Worm (Caenorhabditis elegans) whole organism, L2 larva: ENCODE data around the gene C02B8.6.

Experiments
- C34F6.9 ChIP-seq: fragments of 150-350 bp; optimal IDR thresholded peaks from 2 replicates; lab custom pipeline; 2014; ENCODE audit warnings: missing biosample characterization, missing genetic modification characterization
- F13H6.1 ChIP-seq: sonication (generic microtip); optimal IDR thresholded peaks from 2 replicates; lab custom pipeline; 2016; ENCODE audit warnings: missing genetic modification characterization, missing compliant biosample characterization
- R02D3.7 ChIP-seq: fragments of 150-350 bp; optimal IDR thresholded peaks from 2 replicates; lab custom pipeline; 2014; ENCODE audit warnings: missing biosample characterization, missing genetic modification characterization
- Y55F3AM.14 ChIP-seq: fragments of 200-800 bp; sonication (Bioruptor generic); optimal IDR thresholded peaks from 2 replicates; lab custom pipeline; 2018; ENCODE audit warnings: mild to moderate bottlenecking, missing genetic modification characterization, missing compliant biosample characterization
- ZK546.5 ChIP-seq: sonication (generic microtip); optimal IDR thresholded peaks from 2 replicates; lab custom pipeline; 2017; ENCODE audit warnings: missing biosample characterization, missing genetic modification characterization
- alr-1 ChIP-seq: fragments of 150-350 bp; optimal IDR thresholded peaks from 2 replicates; lab custom pipeline; 2014; ENCODE audit warnings: missing biosample characterization, missing genetic modification characterization
- aly-2 ChIP-seq: fragments of 150-350 bp; optimal IDR thresholded peaks from 2 replicates; lab custom pipeline; 2014; ENCODE audit warnings: missing biosample characterization, missing genetic modification characterization
- ama-1 ChIP-seq: fragments of 150-350 bp; optimal IDR thresholded peaks from 2 replicates; lab custom pipeline; 2018; ENCODE audit warnings: inconsistent platforms
- blmp-1 ChIP-seq: sonication (generic microtip); optimal IDR thresholded peaks from 2 replicates; lab custom pipeline; 2017; ENCODE audit warnings: missing genetic modification characterization, mild to moderate bottlenecking, missing compliant biosample characterization, antibody characterized with exemption, moderate library complexity; ENCODE audit not compliant: insufficient read depth
- ceh-16 ChIP-seq: fragments of 150-350 bp; optimal IDR thresholded peaks from 2 replicates; lab custom pipeline; 2014; ENCODE audit warnings: missing biosample characterization, missing genetic modification characterization
- ceh-82 ChIP-seq: fragments of 150-350 bp; optimal IDR thresholded peaks from 2 replicates; lab custom pipeline; 2014; ENCODE audit warnings: missing biosample characterization, missing genetic modification characterization
- crh-2 ChIP-seq: sonication (generic microtip); optimal IDR thresholded peaks from 2 replicates; lab custom pipeline; 2017; ENCODE audit warnings: missing biosample characterization, missing genetic modification characterization
- dmd-4 ChIP-seq: sonication (generic microtip); optimal IDR thresholded peaks from 2 replicates; lab custom pipeline; 2017; ENCODE audit warnings: missing biosample characterization, missing genetic modification characterization
- egl-27 ChIP-seq: sonication (generic microtip); optimal IDR thresholded peaks from 3 replicates; lab custom pipeline; 2017; ENCODE audit warnings: missing biosample characterization, missing genetic modification reagents, missing genetic modification characterization
- elt-1 ChIP-seq: fragments of 150-350 bp; optimal IDR thresholded peaks from 2 replicates; lab custom pipeline; 2014; ENCODE audit warnings: missing biosample characterization, missing genetic modification characterization
- elt-3 ChIP-seq: sonication (generic microtip); optimal IDR thresholded peaks from 2 replicates; lab custom pipeline; 2017; ENCODE audit warnings: missing biosample characterization, missing genetic modification characterization
- fos-1 ChIP-seq: fragments of 150-350 bp; optimal IDR thresholded peaks from 2 replicates; lab custom pipeline; 2014; ENCODE audit warnings: missing biosample characterization, missing genetic modification characterization
- gmeb-1 ChIP-seq: fragments of 150-350 bp; optimal IDR thresholded peaks from 2 replicates; lab custom pipeline; 2014; ENCODE audit warnings: missing biosample characterization, missing genetic modification characterization
- lin-11 ChIP-seq: fragments of 150-350 bp; sonication (generic microtip); optimal IDR thresholded peaks from 2 replicates; lab custom pipeline; 2014; ENCODE audit warnings: missing biosample characterization, missing genetic modification characterization, inconsistent platforms, mixed read lengths
- lin-13 ChIP-seq: fragments of 150-350 bp; optimal IDR thresholded peaks from 2 replicates; lab custom pipeline; 2014; ENCODE audit warnings: missing biosample characterization, missing genetic modification reagents, missing genetic modification characterization
- lin-39 ChIP-seq: fragments of 150-350 bp; optimal IDR thresholded peaks from 2 replicates; lab custom pipeline; 2014; ENCODE audit warnings: missing biosample characterization, missing genetic modification reagents, missing genetic modification characterization
- lsy-2 ChIP-seq, 2 experiments: fragments of 150-350 bp in 1 of 2; sonication (generic microtip) in 1 of 2; optimal IDR thresholded peaks; 2 replicates each; lab custom pipeline; 2014 to 2017; ENCODE audit warnings: missing biosample characterization in 2 of 2, missing genetic modification characterization in 2 of 2
- mab-5 ChIP-seq: fragments of 150-350 bp; optimal IDR thresholded peaks from 2 replicates; lab custom pipeline; 2014; ENCODE audit warnings: missing biosample characterization, missing genetic modification characterization
- mbf-1 ChIP-seq: sonication (generic microtip); optimal IDR thresholded peaks from 2 replicates; lab custom pipeline; 2017; ENCODE audit warnings: missing biosample characterization, missing genetic modification characterization
- mdl-1 ChIP-seq, 2 experiments: fragments of 150-350 bp in 1 of 2; sonication (generic microtip) in 1 of 2; optimal IDR thresholded peaks; 2 replicates each; lab custom pipeline; 2017; ENCODE audit warnings: missing biosample characterization in 2 of 2, missing genetic modification characterization in 2 of 2
- nhr-10 ChIP-seq: sonication (generic microtip); optimal IDR thresholded peaks from 2 replicates; lab custom pipeline; 2017; ENCODE audit warnings: missing biosample characterization, missing genetic modification characterization
- nhr-11 ChIP-seq: fragments of 150-350 bp; optimal IDR thresholded peaks from 2 replicates; lab custom pipeline; 2014; ENCODE audit warnings: missing biosample characterization, missing genetic modification characterization
- nhr-12 ChIP-seq: fragments of 150-350 bp; optimal IDR thresholded peaks from 2 replicates; lab custom pipeline; 2014; ENCODE audit warnings: missing biosample characterization, missing genetic modification characterization
- nhr-129 ChIP-seq: fragments of 150-350 bp; optimal IDR thresholded peaks from 2 replicates; lab custom pipeline; 2014; ENCODE audit warnings: missing biosample characterization, missing genetic modification characterization
- nhr-21 ChIP-seq: fragments of 150-350 bp; optimal IDR thresholded peaks from 2 replicates; lab custom pipeline; 2014; ENCODE audit warnings: missing biosample characterization, missing genetic modification characterization
- nhr-23 ChIP-seq: fragments of 150-350 bp; optimal IDR thresholded peaks from 2 replicates; lab custom pipeline; 2014; ENCODE audit warnings: missing biosample characterization, missing genetic modification reagents, missing genetic modification characterization
- nhr-237 ChIP-seq: fragments of 150-350 bp; optimal IDR thresholded peaks from 2 replicates; lab custom pipeline; 2014; ENCODE audit warnings: missing biosample characterization, missing genetic modification characterization
- nhr-25 ChIP-seq: fragments of 150-350 bp; sonication (generic microtip); optimal IDR thresholded peaks from 3 replicates; lab custom pipeline; 2014; ENCODE audit warnings: missing biosample characterization, missing genetic modification characterization
- nhr-6 ChIP-seq: fragments of 150-350 bp; optimal IDR thresholded peaks from 2 replicates; lab custom pipeline; 2014; ENCODE audit warnings: missing biosample characterization, missing genetic modification characterization
- nhr-77 ChIP-seq: fragments of 150-350 bp; optimal IDR thresholded peaks from 2 replicates; lab custom pipeline; 2014; ENCODE audit warnings: missing biosample characterization, missing genetic modification characterization
- peb-1 ChIP-seq: fragments of 150-350 bp; optimal IDR thresholded peaks from 2 replicates; lab custom pipeline; 2014; ENCODE audit warnings: missing biosample characterization, missing genetic modification characterization
- sem-4 ChIP-seq: fragments of 150-350 bp; optimal IDR thresholded peaks from 2 replicates; lab custom pipeline; 2014; ENCODE audit warnings: missing biosample characterization, missing genetic modification reagents, missing genetic modification characterization
- skn-1 ChIP-seq: sonication (generic microtip); optimal IDR thresholded peaks from 2 replicates; lab custom pipeline; 2017; ENCODE audit warnings: missing biosample characterization, missing genetic modification characterization
- sma-3 ChIP-seq: sonication (generic microtip); optimal IDR thresholded peaks from 2 replicates; lab custom pipeline; 2016; ENCODE audit warnings: missing genetic modification reagents, missing genetic modification characterization, missing compliant biosample characterization
- sma-9 ChIP-seq, 2 experiments: fragments of 150-350 bp in 1 of 2; sonication (generic microtip) in 1 of 2; optimal IDR thresholded peaks; 2 replicates each; lab custom pipeline; 2014 to 2016; ENCODE audit warnings: missing genetic modification characterization in 2 of 2, mild to moderate bottlenecking in 1 of 2, missing biosample characterization in 1 of 2, missing compliant biosample characterization in 1 of 2, missing genetic modification reagents in 1 of 2, moderate library complexity in 1 of 2
- snpc-4 ChIP-seq: fragments of 150-350 bp; optimal IDR thresholded peaks from 2 replicates; lab custom pipeline; 2014; ENCODE audit warnings: missing biosample characterization, missing genetic modification characterization
- unc-39 ChIP-seq: fragments of 150-350 bp; optimal IDR thresholded peaks from 2 replicates; lab custom pipeline; 2014; ENCODE audit warnings: missing biosample characterization, missing genetic modification characterization
- unc-55 ChIP-seq: fragments of 150-350 bp; sonication (generic microtip); optimal IDR thresholded peaks from 3 replicates; lab custom pipeline; 2014; ENCODE audit warnings: missing biosample characterization, missing genetic modification reagents, missing genetic modification characterization
- unc-62 ChIP-seq: fragments of 150-350 bp; optimal IDR thresholded peaks from 2 replicates; lab custom pipeline; 2014; ENCODE audit warnings: missing biosample characterization, missing genetic modification reagents, missing genetic modification characterization
- zag-1 ChIP-seq: fragments of 150-350 bp; optimal IDR thresholded peaks from 2 replicates; lab custom pipeline; 2014; ENCODE audit warnings: missing biosample characterization, missing genetic modification characterization
- ztf-1 ChIP-seq: fragments of 200-800 bp; sonication (Bioruptor generic); conservative IDR thresholded peaks from 2 replicates; pipeline ENCODE4 v1.3.6; 2022; ENCODE audit warnings: missing genetic modification characterization, missing compliant biosample characterization
- ztf-11 ChIP-seq: sonication (generic microtip); optimal IDR thresholded peaks from 2 replicates; lab custom pipeline; 2017; ENCODE audit warnings: missing biosample characterization, missing genetic modification characterization
- ztf-4 ChIP-seq: fragments of 150-350 bp; optimal IDR thresholded peaks from 2 replicates; lab custom pipeline; 2014; ENCODE audit warnings: missing biosample characterization, missing genetic modification characterization

C02B8.6 gene

DNA sequence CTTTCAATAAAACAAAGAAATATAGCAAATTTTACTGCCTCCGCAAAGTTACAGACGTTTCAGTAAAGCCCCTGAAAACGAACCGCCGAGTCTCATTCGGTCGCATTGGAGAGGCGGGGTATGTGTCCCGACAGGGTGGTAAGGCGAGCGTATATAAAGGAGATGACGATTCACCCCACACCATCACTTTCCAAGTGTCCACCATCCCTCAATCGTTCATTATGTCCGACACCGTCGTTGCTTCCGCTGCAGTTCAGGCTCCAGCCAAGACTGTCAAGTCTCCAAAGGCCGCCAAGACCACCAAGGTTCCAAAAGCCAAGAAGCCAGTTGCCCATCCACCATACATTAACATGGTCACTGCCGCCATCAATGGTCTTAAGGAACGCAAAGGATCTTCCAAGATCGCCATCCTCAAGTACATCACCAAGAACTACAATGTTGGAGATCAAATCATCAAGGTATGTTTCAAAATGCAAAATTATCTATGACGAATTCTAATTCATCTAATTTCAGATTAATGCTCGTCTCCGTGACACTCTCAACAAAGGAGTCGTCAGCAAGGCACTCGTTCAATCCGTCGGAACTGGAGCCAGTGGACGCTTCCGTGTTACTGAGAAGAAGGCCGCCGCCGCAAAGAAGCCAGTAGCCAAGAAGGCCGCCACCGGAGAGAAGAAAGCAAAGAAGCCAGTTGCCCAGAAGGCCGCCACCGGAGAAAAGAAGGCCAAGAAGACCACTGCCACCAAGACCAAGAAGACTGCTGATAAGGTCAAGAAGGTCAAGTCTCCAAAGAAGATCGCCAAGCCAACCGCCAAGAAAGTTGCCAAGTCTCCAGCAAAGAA is 23.1 kb upstream of the C02B8.6 start, which contains the start of gene hil-3:
Gene hil-3, plus strand, starts transcription at position 195 of the 839 bp plus-strand sequence.
- TF ChIP-seq sma-3 (GFP tag; lab: Kevin White, UChicago) (no peak), mdl-1 (tag; optimal IDR thresholded peaks at IDR 0.05; lab: Kevin White, UChicago) (no peak), snpc-4 (no peak), ama-1 (lab: Kevin White, UChicago) (no peak), lin-39 (tag; lab: Kevin White, UChicago) (no peak), blmp-1 (tag; lab: Kevin White, UChicago) (no peak), nhr-12 (tag; lab: Kevin White, UChicago) (no peak), fos-1 (tag; lab: Kevin White, UChicago) (no peak), ztf-11 (tag; lab: Kevin White, UChicago) (no peak), peb-1 (tag; lab: Kevin White, UChicago) (no peak), C34F6.9 (peak; percentile 52), dmd-4 (tag; lab: Kevin White, UChicago) (no peak), unc-39 (tag; lab: Kevin White, UChicago) (no peak), sem-4 (tag; lab: Kevin White, UChicago) (peak; percentile 11), mbf-1 (no peak), nhr-6 (tag; lab: Kevin White, UChicago) (no peak), ZK546.5 (no peak), mab-5 (tag; lab: Kevin White, UChicago) (no peak), aly-2 (tag; lab: Kevin White, UChicago) (no peak), sma-9 (GFP tag; optimal IDR thresholded peaks at IDR 0.05; lab: Kevin White, UChicago) (peak; percentile 39), sma-9 (tag; optimal IDR thresholded peaks at IDR 0.05; lab: Kevin White, UChicago) (no peak), nhr-129 (tag; lab: Kevin White, UChicago) (peak; percentile 58), egl-27 (tag; lab: Kevin White, UChicago) (no peak), nhr-77 (tag; lab: Kevin White, UChicago) (no peak), nhr-11 (tag; lab: Kevin White, UChicago) (no peak), unc-62 (GFP tag; lab: Kevin White, UChicago) (no peak), ceh-16 (tag; lab: Kevin White, UChicago) (peak; percentile 22), lin-13 (GFP tag; lab: Kevin White, UChicago) (peak; percentile 11), nhr-25 (peak; percentile 56), Y55F3AM.14 (GFP tag; lab: Kevin White, UChicago) (no peak), nhr-237 (tag; lab: Kevin White, UChicago) (no peak), elt-3 (no peak), nhr-10 (tag; lab: Kevin White, UChicago) (no peak), R02D3.7 (no peak), gmeb-1 (tag; lab: Kevin White, UChicago) (no peak), lin-11 (no peak), crh-2 (tag; lab: Kevin White, UChicago) (no peak), zag-1 (tag; lab: Kevin White, UChicago) (no peak), skn-1 (tag; lab: Kevin White, UChicago) (no peak), ztf-4 (tag; lab: Kevin White, UChicago) (no peak), ceh-82 (tag; lab: Kevin White, UChicago) (no peak), F13H6.1 (tag; lab: Kevin White, UChicago) (no peak), alr-1 (tag; lab: Kevin White, UChicago) (no peak), lsy-2 (tag; optimal IDR thresholded peaks at IDR 0.05; lab: Kevin White, UChicago) (peak in 1 of 2 experiments; percentile 45), unc-55 (GFP tag; lab: Kevin White, UChicago) (peak; percentile 66), nhr-23 (no peak), nhr-21 (no peak), ztf-1 (GFP tag; lab: Robert Waterston, UW) (no peak), elt-1 (no peak)
